Fruit fly (Drosophila melanogaster) whole organism: ENCODE results near the gene GV1.

Experiments used
- CG8478 ChIP-seq: fragments of >200 bp; optimal IDR thresholded peaks from 2 replicates; lab custom pipeline; 2018; ENCODE audit warnings: inconsistent platforms
- Dll ChIP-seq: fragments of >200 bp; optimal IDR thresholded peaks from 2 replicates; lab custom pipeline; 2017
- EcR ChIP-seq, 2 experiments: fragments of >200 bp; optimal IDR thresholded peaks; 2 replicates each; lab custom pipeline; 2017; ENCODE audit warnings: missing biosample characterization in 2 of 2, missing genetic modification characterization in 2 of 2, missing genetic modification reagents in 2 of 2
- pan ChIP-seq: fragments of >200 bp; optimal IDR thresholded peaks from 2 replicates; lab custom pipeline; 2017
- psq ChIP-seq: fragments of >200 bp; optimal IDR thresholded peaks from 2 replicates; lab custom pipeline; 2017
- usp ChIP-seq: fragments of >200 bp; optimal IDR thresholded peaks from 2 replicates; lab custom pipeline; 2017; ENCODE audit warnings: missing biosample characterization, missing genetic modification characterization, mixed read lengths

GV1 gene

DNA sequence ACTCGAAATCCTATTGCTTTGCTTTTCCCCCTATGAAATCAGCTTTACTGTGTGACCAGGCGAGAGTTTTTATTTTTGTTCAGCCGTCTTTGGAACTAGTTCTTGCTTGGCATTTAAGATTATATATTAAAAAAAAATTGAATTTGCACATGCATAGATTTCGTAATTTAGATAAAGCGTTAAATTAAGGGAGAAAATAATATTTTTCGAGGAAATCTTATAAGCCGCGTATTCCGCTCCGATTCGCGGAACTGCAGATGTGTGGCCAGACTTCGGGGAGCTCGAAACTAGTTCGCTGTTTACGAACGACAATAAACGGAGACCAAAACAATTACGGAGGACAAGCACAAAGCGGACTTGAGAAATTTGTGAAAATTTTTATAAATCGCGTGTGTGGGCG is 7.6 kb upstream of the GV1 start, which contains the start of the genes JTBR and CG42676:
Gene JTBR (minus strand): TSS at position 55 of the 400 bp plus-strand sequence.
Gene CG42676 (plus strand): TSS at position 306 of the 400 bp plus-strand sequence.
- TF ChIP-seq Dll = no peak
- peak; percentile 57 for TF ChIP-seq psq (lab: Kevin White, UChicago)

DNA sequence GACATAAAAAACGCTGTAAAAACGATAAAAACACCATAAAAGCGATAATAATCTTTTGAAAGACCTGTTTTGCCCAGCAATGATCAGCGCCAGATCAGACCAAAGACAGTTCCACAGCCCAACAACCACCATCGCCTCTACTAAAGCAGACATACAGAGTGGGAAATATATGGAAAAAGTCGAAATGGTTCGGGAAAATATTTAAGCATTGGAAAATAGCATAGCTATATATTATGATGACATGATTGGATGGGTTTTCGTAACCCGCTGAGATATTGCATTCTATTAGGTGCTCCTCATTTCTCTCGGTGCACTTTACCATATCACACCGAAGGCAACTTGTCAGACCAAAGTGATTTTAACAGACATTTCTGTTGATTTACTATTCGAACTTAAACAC is 1.8 kb upstream of the GV1 start:
- TF ChIP-seq pan (lab: Kevin White, UChicago) = no peak
- no peak for TF ChIP-seq usp (GFP tag; lab: Kevin White, UChicago)

dm6 chr3L:1816614-1817013 is 6.2 kb downstream of the GV1 start:
- TF ChIP-seq EcR (GFP tag; optimal IDR thresholded peaks at IDR 0.05; lab: Kevin White, UChicago) (no peak), CG8478 (lab: Kevin White, UChicago) (no peak), Dll (no peak)

DNA sequence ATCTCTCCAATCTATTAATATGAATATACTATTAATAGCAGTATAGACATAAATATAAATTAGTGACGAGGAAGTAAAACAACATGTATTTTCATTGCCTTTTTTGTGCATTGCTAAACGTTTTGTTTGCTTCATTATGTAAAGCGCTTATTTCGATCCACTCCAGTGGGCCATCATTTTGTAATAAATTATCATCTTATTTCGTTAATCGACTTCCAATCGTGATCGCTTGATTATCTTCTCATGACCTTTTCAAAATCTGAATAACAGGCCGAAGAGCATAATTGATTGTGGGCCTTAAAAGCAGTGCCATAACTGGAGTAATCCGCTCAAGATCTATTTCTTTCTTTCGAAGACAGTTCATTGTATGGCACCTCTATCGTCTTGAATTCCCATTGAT is 7.0 kb downstream of the GV1 start:
- TF ChIP-seq CG8478 (lab: Kevin White, UChicago) (no peak), usp (GFP tag; lab: Kevin White, UChicago) (no peak), psq (lab: Kevin White, UChicago) (no peak), pan (lab: Kevin White, UChicago) (no peak), Dll (no peak), EcR (GFP tag; optimal IDR thresholded peaks at IDR 0.05; lab: Kevin White, UChicago) (no peak)

dm6 chr3L:1818834-1819233 is 8.4 kb downstream of the GV1 start:
- no peak for TF ChIP-seq usp (GFP tag; lab: Kevin White, UChicago)
- TF ChIP-seq EcR (GFP tag; optimal IDR thresholded peaks at IDR 0.05; lab: Kevin White, UChicago) = no peak

- TF ChIP-seq CG8478 (lab: Kevin White, UChicago) = no peak
- TF ChIP-seq Dll = no peak
These were observed 10.8 kb downstream of the GV1 start for dm6 chr3L:1821140-1821539.

DNA sequence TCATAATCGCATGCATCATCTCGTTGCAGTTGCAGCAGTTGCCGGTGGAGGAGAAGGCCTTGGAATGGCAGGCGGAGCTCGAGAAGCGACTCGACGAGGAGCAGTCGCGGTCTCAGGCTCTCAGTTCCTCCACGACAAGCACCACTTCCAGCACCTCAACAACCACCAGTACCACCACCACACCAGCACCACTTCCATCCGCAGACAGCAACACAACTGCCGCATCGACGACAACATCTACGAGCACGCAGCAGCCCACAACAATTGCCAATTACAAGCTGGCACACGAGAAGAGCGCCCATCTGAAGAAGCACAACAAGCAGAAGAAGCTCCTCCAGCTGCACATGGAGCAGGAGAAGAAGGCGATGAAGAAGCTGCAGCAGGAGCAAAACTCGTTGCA is 12.0 kb downstream of the GV1 start:
- TF ChIP-seq pan (lab: Kevin White, UChicago) = no peak
- no peak for TF ChIP-seq CG8478 (lab: Kevin White, UChicago)
- no peak for TF ChIP-seq Dll
- TF ChIP-seq EcR (GFP tag; optimal IDR thresholded peaks at IDR 0.05; lab: Kevin White, UChicago) = no peak

DNA sequence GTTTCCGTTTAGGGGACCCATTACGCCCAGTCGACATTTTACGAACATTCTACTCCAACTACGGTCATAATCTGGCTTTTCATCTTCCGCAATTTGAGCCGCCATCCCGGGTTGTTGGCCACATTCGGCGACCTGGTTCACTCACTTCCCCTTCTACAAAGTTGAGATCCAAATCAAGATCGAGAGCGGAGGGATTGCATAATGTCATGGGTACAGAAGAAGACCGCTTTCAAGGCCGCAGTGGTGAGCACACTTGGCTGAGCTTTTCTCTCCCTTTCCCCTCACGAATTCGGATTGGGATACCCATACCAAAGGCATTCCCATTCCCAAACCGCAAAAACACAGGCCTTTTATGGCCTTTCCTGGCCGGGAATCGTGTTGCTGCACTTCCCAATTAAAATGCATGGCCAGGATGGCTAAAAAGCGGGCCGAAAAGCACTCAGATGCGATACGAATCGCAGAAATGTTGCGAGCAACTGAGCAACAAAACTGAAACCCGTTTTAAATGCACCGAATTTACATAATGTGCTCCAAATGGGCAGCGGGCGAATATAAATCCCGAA is 17.5 kb downstream of the GV1 start:
- TF ChIP-seq usp (GFP tag; lab: Kevin White, UChicago) = no peak
- TF ChIP-seq Dll = no peak
- no peak for TF ChIP-seq CG8478 (lab: Kevin White, UChicago)
- no peak for TF ChIP-seq pan (lab: Kevin White, UChicago)
- TF ChIP-seq EcR (GFP tag; optimal IDR thresholded peaks at IDR 0.05; lab: Kevin White, UChicago) = no peak
- TF ChIP-seq psq (lab: Kevin White, UChicago) = no peak

DNA sequence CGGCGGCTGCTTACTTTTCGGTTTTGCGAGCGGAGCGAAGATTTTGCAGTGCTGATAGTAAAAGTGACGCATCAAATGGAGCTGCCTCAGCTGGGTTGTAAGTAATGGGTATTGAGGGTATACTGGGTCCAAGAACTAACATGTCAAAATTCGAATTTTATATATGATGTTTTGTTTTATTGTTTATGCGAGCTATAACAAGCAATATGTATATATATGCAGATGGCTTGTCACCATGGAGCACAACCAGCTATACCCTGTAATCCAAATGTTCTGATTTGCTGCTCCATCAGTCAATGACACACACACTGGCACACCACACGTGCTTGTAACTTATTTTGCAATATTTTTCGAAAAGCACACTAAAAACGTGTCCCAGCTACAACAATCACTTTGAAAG is 19.2 kb downstream of the GV1 start:
- TF ChIP-seq pan (lab: Kevin White, UChicago) (peak; percentile 65), EcR (GFP tag; optimal IDR thresholded peaks at IDR 0.05; lab: Kevin White, UChicago) (no peak)

DNA sequence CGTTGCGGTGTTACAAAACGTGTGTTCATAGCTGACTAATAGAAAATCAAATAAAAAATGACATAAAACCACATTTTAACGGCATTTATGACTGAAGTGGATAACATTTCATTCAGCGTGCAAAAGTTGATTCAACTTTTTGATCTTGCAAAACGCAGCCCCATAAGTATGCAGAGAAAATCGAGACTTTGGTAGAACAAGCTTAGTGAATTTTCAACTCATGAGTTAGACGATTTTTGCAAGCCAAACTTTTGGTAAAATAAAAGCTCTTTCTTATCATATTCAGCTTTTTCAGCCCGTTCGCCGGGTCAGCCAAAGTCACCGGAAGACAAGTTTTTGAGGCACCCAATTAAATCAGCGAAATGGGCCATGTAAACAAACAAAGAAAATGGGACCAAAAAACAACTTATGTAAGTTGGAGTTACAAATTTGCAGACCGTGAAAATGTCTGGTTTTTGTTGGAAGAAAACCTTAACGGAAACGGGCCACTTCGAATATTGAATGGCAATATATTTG is 21.4 kb downstream of the GV1 start, which contains the start of gene Cpr62Ba:
Gene Cpr62Ba (minus strand): TSS at position 31 of the 516 bp plus-strand sequence.
- TF ChIP-seq psq (lab: Kevin White, UChicago) (no peak), EcR (GFP tag; optimal IDR thresholded peaks at IDR 0.05; lab: Kevin White, UChicago) (peak in 1 of 2 experiments; percentile 33)

- no peak for TF ChIP-seq CG8478 (lab: Kevin White, UChicago)
- no peak for TF ChIP-seq EcR (GFP tag; optimal IDR thresholded peaks at IDR 0.05; lab: Kevin White, UChicago)
- TF ChIP-seq usp (GFP tag; lab: Kevin White, UChicago) = no peak
- TF ChIP-seq Dll = no peak
- TF ChIP-seq pan (lab: Kevin White, UChicago) = no peak
- no peak for TF ChIP-seq psq (lab: Kevin White, UChicago)
These were observed 24.7 kb downstream of the GV1 start, which contains the start of gene Cpr62Bb for dm6 chr3L:1835064-1835463. TSS of gene Cpr62Bb (minus strand) at chr3L:1835164.

DNA sequence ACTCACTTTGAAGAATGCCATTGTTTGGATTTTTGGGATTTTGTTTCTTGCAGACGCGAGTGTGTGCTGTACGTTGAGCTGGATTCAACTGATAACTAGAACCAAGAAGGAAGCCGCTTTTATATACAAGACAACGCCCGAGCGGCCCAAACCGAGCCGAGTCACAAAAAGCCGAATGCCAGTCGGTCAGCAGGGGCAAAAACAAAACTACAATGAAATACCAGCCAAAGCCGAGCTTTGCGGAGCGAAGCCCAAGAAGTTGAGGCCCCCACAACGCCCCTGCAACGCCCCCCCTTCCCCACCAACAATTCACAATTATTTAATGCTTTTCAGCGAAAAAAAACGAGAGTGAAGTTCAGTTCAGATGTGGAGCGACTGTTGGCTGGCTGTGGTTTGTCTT is 31.6 kb downstream of the GV1 start, which contains the start of gene Cpr62Bc:
Gene Cpr62Bc (minus strand): TSS at position 101 of the 400 bp plus-strand sequence.
- TF ChIP-seq CG8478 (lab: Kevin White, UChicago) (no peak), psq (lab: Kevin White, UChicago) (no peak), pan (lab: Kevin White, UChicago) (no peak), usp (GFP tag; lab: Kevin White, UChicago) (no peak), EcR (GFP tag; optimal IDR thresholded peaks at IDR 0.05; lab: Kevin White, UChicago) (no peak)

DNA sequence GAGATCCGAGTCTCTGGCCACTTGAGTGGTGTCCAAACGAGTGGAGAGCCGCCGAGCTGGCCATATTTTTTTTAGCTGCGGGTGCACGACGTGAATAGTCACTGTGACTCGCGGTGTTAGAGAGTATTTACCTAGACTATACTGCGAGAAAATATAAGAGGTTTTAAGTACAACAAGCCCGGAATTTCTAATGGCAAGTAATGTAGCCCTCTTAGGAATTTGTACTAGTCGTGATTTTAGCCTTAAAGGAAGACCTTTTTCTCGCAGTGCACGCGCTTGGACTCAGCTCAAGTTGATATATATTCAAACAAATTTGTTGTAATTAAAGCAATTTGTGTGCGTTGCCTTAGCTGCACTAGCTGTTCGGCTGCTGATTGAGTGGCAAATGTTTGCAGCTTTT is 34.2 kb downstream of the GV1 start:
- TF ChIP-seq EcR (GFP tag; optimal IDR thresholded peaks at IDR 0.05; lab: Kevin White, UChicago) (no peak), pan (lab: Kevin White, UChicago) (no peak), psq (lab: Kevin White, UChicago) (no peak), CG8478 (lab: Kevin White, UChicago) (no peak), Dll (no peak), usp (GFP tag; lab: Kevin White, UChicago) (no peak)
